Fruit fly (Drosophila melanogaster): ENCODE data around the gene slo.

The slo gene

DNA sequence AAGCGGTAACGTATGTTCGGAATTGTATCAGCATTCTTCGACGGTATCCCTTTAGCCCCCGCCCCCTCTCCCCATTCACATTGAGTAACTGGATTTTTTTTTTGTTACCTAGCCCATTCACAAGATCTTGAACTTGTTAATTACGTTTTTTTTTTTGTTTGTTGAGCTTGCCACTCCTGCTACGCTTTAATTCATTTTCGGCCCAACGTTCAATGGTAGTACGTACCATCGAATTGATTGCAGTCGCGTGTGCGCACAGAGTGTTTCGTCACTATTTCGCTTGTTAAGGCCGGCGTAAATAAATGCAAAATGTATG is 47.6 kb upstream of the slo start:
- TF ChIP-seq Meics (GFP tag; optimal IDR thresholded peaks at IDR 0.05) (peak; percentile 55), Aef1 (GFP tag; IDR thresholded peaks at IDR 0.05) (no peak), sc (optimal IDR thresholded peaks at IDR 0.05) (no peak), sc (GFP tag; optimal IDR thresholded peaks at IDR 0.05) (no peak), ab (GFP tag; optimal IDR thresholded peaks at IDR 0.05) (no peak), CG12659 (GFP tag; optimal IDR thresholded peaks at IDR 0.05) (no peak), CG2120 (GFP tag; optimal IDR thresholded peaks at IDR 0.05) (no peak), CG10366 (GFP tag; IDR thresholded peaks at IDR 0.05) (no peak), Dp (GFP tag; optimal IDR thresholded peaks at IDR 0.05) (no peak), sqz (GFP tag; optimal IDR thresholded peaks at IDR 0.05) (peak; percentile 70)

- TF ChIP-seq sens (GFP tag) (peak; percentile 33), gce (GFP tag; IDR thresholded peaks at IDR 0.05) (no peak), CG1832 (GFP tag; optimal IDR thresholded peaks at IDR 0.05) (peak; percentile 4), Med (GFP tag) (peak; percentile 53), da (GFP tag; optimal IDR thresholded peaks at IDR 0.05) (no peak), HLH3B (GFP tag; IDR thresholded peaks at IDR 0.05) (0 out of 2 replicates have a peak, but pooled peaks have one; percentile 4), CG2199 (GFP tag; IDR thresholded peaks at IDR 0.05) (peak; percentile 44; the same call in 1 of the 3 replicates), gcm (GFP tag; optimal IDR thresholded peaks at IDR 0.05) (peak; percentile 75), wek (GFP tag; optimal IDR thresholded peaks at IDR 0.05) (no peak), seq (GFP tag; IDR thresholded peaks at IDR 0.05) (0 out of 2 replicates have a peak, but pooled peaks have one; percentile 10), knrl (GFP tag; IDR thresholded peaks at IDR 0.05; ENCODE audit: partially characterized antibody) (0 out of 3 replicates have a peak, but pooled peaks have one; percentile 15)
Observed at dm6 chr3R:24620569-24620968, 41.7 kb upstream of the slo start.

DNA sequence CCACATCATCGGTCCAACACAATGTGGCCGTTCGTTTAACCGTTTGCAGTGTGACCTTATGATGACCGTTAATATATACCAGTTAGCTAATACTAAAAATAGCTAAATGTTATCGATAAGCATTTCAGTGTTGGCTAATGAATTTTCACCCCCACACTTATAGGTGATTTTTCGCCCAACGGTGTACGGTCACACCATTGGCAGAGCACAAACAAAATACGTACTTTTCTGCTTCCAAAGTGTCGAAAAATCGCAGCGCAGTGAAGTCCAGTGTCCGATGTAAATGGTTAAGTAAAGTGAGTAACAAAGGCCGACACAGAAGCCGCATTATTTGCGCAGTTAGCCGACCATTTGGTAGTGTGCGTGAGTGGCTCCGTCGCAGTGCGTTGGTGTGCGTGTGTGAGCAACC is 36.8 kb upstream of the slo start, which contains the start of the genes Syx18 and atl:
Gene Syx18, minus strand, starts transcription at position 46 of the 409 bp plus-strand sequence.
Gene atl, plus strand, starts transcription at position 155 of the 409 bp plus-strand sequence.
- TF ChIP-seq CG2678 (tag; optimal IDR thresholded peaks at IDR 0.05) = no peak
- TF ChIP-seq fd64A (GFP tag; optimal IDR thresholded peaks at IDR 0.05) = peak; percentile 14
- TF ChIP-seq luna (GFP tag; optimal IDR thresholded peaks at IDR 0.05) = peak; percentile 20
- TF ChIP-seq MBD-R2 (GFP tag; IDR thresholded peaks at IDR 0.05) = peak; percentile 92; the same call in 1 of the 2 replicates
- TF ChIP-seq pan (optimal IDR thresholded peaks at IDR 0.05) = no peak
- no peak for TF ChIP-seq pan (GFP tag; optimal IDR thresholded peaks at IDR 0.05 in 1 of 2, IDR thresholded peaks at IDR 0.05 in 1 of 2)
- peak; percentile 61 for TF ChIP-seq Jarid2 (GFP tag; optimal IDR thresholded peaks at IDR 0.05)
- no peak for TF ChIP-seq Dbx (GFP tag; IDR thresholded peaks at IDR 0.05)
- peak; percentile 34 for TF ChIP-seq nom (GFP tag; optimal IDR thresholded peaks at IDR 0.05)
- peak; percentile 75 for TF ChIP-seq CG33213 (GFP tag; optimal IDR thresholded peaks at IDR 0.05)
- peak; percentile 13 for TF ChIP-seq mirr (GFP tag; optimal IDR thresholded peaks at IDR 0.05)
- peak; percentile 18 for TF ChIP-seq CG15601 (tag; optimal IDR thresholded peaks at IDR 0.05)
- TF ChIP-seq slbo (GFP tag; IDR thresholded peaks at IDR 0.05) = peak; percentile 33; the same call in 1 of the 2 replicates
- TF ChIP-seq ewg (GFP tag; optimal IDR thresholded peaks at IDR 0.05) = peak; percentile 50
- TF ChIP-seq CG1233 (GFP tag; optimal IDR thresholded peaks at IDR 0.05) = no peak
- peak; percentile 63; the same call in 1 of the 2 replicates for TF ChIP-seq vvl (GFP tag; IDR thresholded peaks at IDR 0.05)
- peak; percentile 42; the same call in 1 of the 2 replicates for TF ChIP-seq CG9932 (GFP tag; IDR thresholded peaks at IDR 0.05)
- TF ChIP-seq bigmax (GFP tag; optimal IDR thresholded peaks at IDR 0.05) = peak; percentile 6
- peak; percentile 10 to 38 for TF ChIP-seq Pdp1 (GFP tag; optimal IDR thresholded peaks at IDR 0.05)
- peak; percentile 32; the same call in 1 of the 2 replicates for TF ChIP-seq Bgb (GFP tag; IDR thresholded peaks at IDR 0.05; ENCODE audit: partially characterized antibody)
- peak; percentile 1 for TF ChIP-seq CG11398 (GFP tag; optimal IDR thresholded peaks at IDR 0.05)
- peak; percentile 33 for TF ChIP-seq grau (tag; optimal IDR thresholded peaks at IDR 0.05)
- no peak for TF ChIP-seq seq (GFP tag; IDR thresholded peaks at IDR 0.05)
- peak; percentile 60 for TF ChIP-seq NC2β (GFP tag; optimal IDR thresholded peaks at IDR 0.05)
- no peak for TF ChIP-seq Optix (GFP tag; IDR thresholded peaks at IDR 0.05)
- TF ChIP-seq gce (GFP tag; IDR thresholded peaks at IDR 0.05) = no peak
- TF ChIP-seq crol (GFP tag; IDR thresholded peaks at IDR 0.05) = no peak
- peak; percentile 72 for TF ChIP-seq Lhr (GFP tag; optimal IDR thresholded peaks at IDR 0.05)
- peak; percentile 43 for TF ChIP-seq CrebB (tag; optimal IDR thresholded peaks at IDR 0.05)
- peak; percentile 3 for TF ChIP-seq Max (GFP tag; optimal IDR thresholded peaks at IDR 0.05)
